Fruit fly (Drosophila melanogaster) S2 (cell line): ENCODE measurements around the gene corn.

Experiments used
- CG8478 ChIP-seq: fragments of >200 bp; optimal IDR thresholded peaks from 2 replicates; lab custom pipeline; 2018
- CTCF ChIP-seq, 2 experiments: fragments of >200 bp; optimal IDR thresholded peaks; 2 replicates each; lab custom pipeline; 2018

- TF ChIP-seq CTCF (optimal IDR thresholded peaks at IDR 0.05; lab: Kevin White, UChicago) (no peak), CG8478 (lab: Kevin White, UChicago) (no peak)
These were observed 7.0 kb downstream of the corn start for dm6 chr3L:7149827-7150226.
